Fruit fly (Drosophila melanogaster) whole organism, embryonic: ENCODE data around the gene Rbf2.

Experiments used
- BEAF-32 ChIP-seq: fragments of 200-800 bp; sonication (Bioruptor generic); optimal IDR thresholded peaks from 3 replicates; lab custom pipeline; 2017; ENCODE audit warnings: missing biosample characterization, missing genetic modification characterization, mild to moderate bottlenecking, moderate library complexity, missing genetic modification reagents
- CG10543 ChIP-seq: fragments of 200-800 bp; sonication (Bioruptor generic); optimal IDR thresholded peaks from 3 replicates; lab custom pipeline; 2017; ENCODE audit warnings: missing biosample characterization, mild to moderate bottlenecking, missing genetic modification characterization, moderate library complexity
- CG11093 ChIP-seq: fragments of 200-800 bp; sonication (Bioruptor generic); IDR thresholded peaks from 3 replicates; pipeline ENCODE4 v1.3.6; 2022; ENCODE audit warnings: missing biosample characterization, missing genetic modification characterization
- CG11696 ChIP-seq: fragments of 200-800 bp; sonication (Bioruptor generic); IDR thresholded peaks from 2 replicates; pipeline ENCODE4 v1.3.6; 2022; ENCODE audit warnings: missing biosample characterization, missing genetic modification characterization
- CG13894 ChIP-seq: fragments of 200-800 bp; sonication (Bioruptor generic); optimal IDR thresholded peaks from 3 replicates; lab custom pipeline; 2018; ENCODE audit warnings: missing biosample characterization, mild to moderate bottlenecking, missing genetic modification characterization, moderate library complexity
- CG30403 ChIP-seq: fragments of 200-800 bp; sonication (Bioruptor generic); optimal IDR thresholded peaks from 3 replicates; lab custom pipeline; 2016; ENCODE audit warnings: missing biosample characterization, missing genetic modification characterization
- CG4282 ChIP-seq: fragments of 200-800 bp; sonication (Bioruptor generic); optimal IDR thresholded peaks from 2 replicates; lab custom pipeline; 2016; ENCODE audit warnings: missing biosample characterization, missing genetic modification characterization
- CG4360 ChIP-seq: fragments of 200-800 bp; sonication (Bioruptor generic); IDR thresholded peaks from 2 replicates; pipeline ENCODE4 v1.3.6; 2022; ENCODE audit warnings: missing biosample characterization, missing genetic modification characterization
- CG7556 ChIP-seq: fragments of 200-800 bp; sonication (Bioruptor generic); optimal IDR thresholded peaks from 2 replicates; lab custom pipeline; 2017; ENCODE audit warnings: missing biosample characterization, mild to moderate bottlenecking, missing genetic modification characterization
- CG8281 ChIP-seq: fragments of 200-800 bp; sonication (Bioruptor generic); optimal IDR thresholded peaks from 2 replicates; lab custom pipeline; 2018; ENCODE audit warnings: missing biosample characterization, mild to moderate bottlenecking, missing genetic modification characterization, moderate library complexity
- CG9876 ChIP-seq: fragments of 200-800 bp; sonication (Bioruptor generic); optimal IDR thresholded peaks from 2 replicates; lab custom pipeline; 2016; ENCODE audit warnings: missing biosample characterization, missing genetic modification characterization
- CrebB ChIP-seq: fragments of 200-800 bp; sonication (Bioruptor generic); optimal IDR thresholded peaks from 3 replicates; lab custom pipeline; 2018; ENCODE audit warnings: missing biosample characterization, mild to moderate bottlenecking, missing genetic modification characterization
- Dip3 ChIP-seq: fragments of 200-800 bp; sonication (Bioruptor generic); optimal IDR thresholded peaks from 3 replicates; lab custom pipeline; 2016; ENCODE audit warnings: missing biosample characterization, missing genetic modification characterization
- Doc3 ChIP-seq: fragments of 200-800 bp; sonication (Bioruptor generic); IDR thresholded peaks from 3 replicates; pipeline ENCODE4 v1.3.6; 2022; ENCODE audit warnings: missing biosample characterization, missing genetic modification characterization; ENCODE audit not compliant: partially characterized antibody
- ERR ChIP-seq: fragments of 200-800 bp; sonication (Bioruptor generic); optimal IDR thresholded peaks from 2 replicates; lab custom pipeline; 2016; ENCODE audit warnings: missing biosample characterization, missing genetic modification characterization
- HLH4C ChIP-seq: fragments of 200-800 bp; sonication (Bioruptor generic); IDR thresholded peaks from 3 replicates; pipeline ENCODE4 v1.3.6; 2022; ENCODE audit warnings: missing biosample characterization, missing genetic modification characterization; ENCODE audit not compliant: partially characterized antibody
- HLH54F ChIP-seq: fragments of 200-800 bp; sonication (Bioruptor generic); optimal IDR thresholded peaks from 3 replicates; lab custom pipeline; 2016; ENCODE audit warnings: missing biosample characterization, missing genetic modification characterization
- Hmx ChIP-seq: fragments of 200-800 bp; sonication (Bioruptor generic); optimal IDR thresholded peaks from 2 replicates; lab custom pipeline; 2016; ENCODE audit warnings: missing biosample characterization, missing genetic modification characterization
- Kr ChIP-seq: fragments of 200-800 bp; sonication (Bioruptor generic); optimal IDR thresholded peaks from 2 replicates; lab custom pipeline; 2017; ENCODE audit warnings: missing biosample characterization, mild to moderate bottlenecking, missing genetic modification characterization
- Lpt ChIP-seq: fragments of >200 bp; optimal IDR thresholded peaks from 2 replicates; lab custom pipeline; 2018; ENCODE audit warnings: missing biosample characterization, missing genetic modification characterization
- Mad ChIP-seq: fragments of 200-800 bp; sonication (Bioruptor generic); optimal IDR thresholded peaks from 2 replicates; lab custom pipeline; 2016; ENCODE audit warnings: missing biosample characterization, missing genetic modification characterization
- NK7.1 ChIP-seq: fragments of 200-800 bp; sonication (Bioruptor generic); optimal IDR thresholded peaks from 3 replicates; lab custom pipeline; 2016; ENCODE audit warnings: missing biosample characterization, missing genetic modification characterization
- NfI ChIP-seq: fragments of 200-800 bp; sonication (Bioruptor generic); optimal IDR thresholded peaks from 3 replicates; lab custom pipeline; 2018; ENCODE audit warnings: missing biosample characterization, mild to moderate bottlenecking, missing genetic modification characterization, moderate library complexity
- Oli ChIP-seq: fragments of 200-800 bp; sonication (Bioruptor generic); optimal IDR thresholded peaks from 2 replicates; lab custom pipeline; 2018; ENCODE audit warnings: missing biosample characterization, mild to moderate bottlenecking, missing genetic modification characterization, moderate library complexity
- Rfx ChIP-seq: fragments of 200-800 bp; sonication (Bioruptor generic); IDR thresholded peaks from 2 replicates; pipeline ENCODE4 v1.3.6; 2022; ENCODE audit warnings: missing biosample characterization, missing genetic modification characterization
- ara ChIP-seq: fragments of 200-800 bp; sonication (Bioruptor generic); IDR thresholded peaks from 2 replicates; pipeline ENCODE4 v1.3.6; 2022; ENCODE audit warnings: missing biosample characterization, missing genetic modification characterization
- bsh ChIP-seq, 2 experiments: fragments of 200-800 bp; sonication (Bioruptor generic); optimal IDR thresholded peaks; 2 replicates each; lab custom pipeline; 2017 to 2018; ENCODE audit warnings: mild to moderate bottlenecking in 2 of 2, missing biosample characterization in 2 of 2, missing genetic modification characterization in 2 of 2, moderate library complexity in 1 of 2
- cato ChIP-seq: fragments of 200-800 bp; sonication (Bioruptor generic); optimal IDR thresholded peaks from 2 replicates; lab custom pipeline; 2016; ENCODE audit warnings: missing biosample characterization, missing genetic modification characterization, borderline replicate concordance
- caup ChIP-seq: fragments of 200-800 bp; sonication (Bioruptor generic); optimal IDR thresholded peaks from 3 replicates; lab custom pipeline; 2017; ENCODE audit warnings: missing biosample characterization, mild to moderate bottlenecking, missing genetic modification characterization, moderate library complexity; ENCODE audit not compliant: severe bottlenecking
- da ChIP-seq: fragments of 200-800 bp; sonication (Bioruptor generic); optimal IDR thresholded peaks from 2 replicates; lab custom pipeline; 2016; ENCODE audit warnings: missing biosample characterization, missing genetic modification characterization
- dmrt11E ChIP-seq: fragments of 200-800 bp; sonication (Bioruptor generic); optimal IDR thresholded peaks from 3 replicates; lab custom pipeline; 2018; ENCODE audit warnings: missing biosample characterization, mild to moderate bottlenecking, missing genetic modification characterization, moderate library complexity
- dysf ChIP-seq: fragments of 200-800 bp; sonication (Bioruptor generic); IDR thresholded peaks from 3 replicates; pipeline ENCODE4 v1.3.6; 2022; ENCODE audit warnings: missing biosample characterization, missing genetic modification characterization
- ems ChIP-seq: fragments of 200-800 bp; sonication (Bioruptor generic); optimal IDR thresholded peaks from 3 replicates; lab custom pipeline; 2016; ENCODE audit warnings: missing biosample characterization, missing genetic modification characterization
- ewg ChIP-seq: fragments of 200-800 bp; sonication (Bioruptor generic); optimal IDR thresholded peaks from 3 replicates; lab custom pipeline; 2017; ENCODE audit warnings: mild to moderate bottlenecking, missing biosample characterization, missing genetic modification reagents, missing genetic modification characterization
- ftz-f1 ChIP-seq: fragments of 200-800 bp; sonication (Bioruptor generic); optimal IDR thresholded peaks from 2 replicates; lab custom pipeline; 2016; ENCODE audit warnings: missing biosample characterization, missing genetic modification characterization
- gcm ChIP-seq: fragments of 200-800 bp; sonication (Bioruptor generic); optimal IDR thresholded peaks from 2 replicates; lab custom pipeline; 2019; ENCODE audit warnings: missing biosample characterization, mild to moderate bottlenecking, missing genetic modification characterization, moderate library complexity
- gfzf ChIP-seq: fragments of 200-800 bp; sonication (Bioruptor generic); optimal IDR thresholded peaks from 2 replicates; lab custom pipeline; 2016; ENCODE audit warnings: missing biosample characterization, mild to moderate bottlenecking, missing genetic modification characterization, moderate library complexity
- jumu ChIP-seq: fragments of 200-800 bp; sonication (Bioruptor generic); optimal IDR thresholded peaks from 3 replicates; lab custom pipeline; 2016; ENCODE audit warnings: missing biosample characterization, missing genetic modification characterization
- nau ChIP-seq: fragments of 200-800 bp; sonication (Bioruptor generic); optimal IDR thresholded peaks from 3 replicates; lab custom pipeline; 2017; ENCODE audit warnings: missing biosample characterization, mild to moderate bottlenecking, missing genetic modification characterization, missing genetic modification reagents
- nerfin-1 ChIP-seq: fragments of 200-800 bp; sonication (Bioruptor generic); optimal IDR thresholded peaks from 3 replicates; lab custom pipeline; 2019; ENCODE audit warnings: missing biosample characterization, mild to moderate bottlenecking, missing genetic modification characterization, moderate library complexity
- nerfin-2 ChIP-seq: fragments of 200-800 bp; sonication (Bioruptor generic); IDR thresholded peaks from 2 replicates; pipeline ENCODE4 v1.3.6; 2022; ENCODE audit warnings: missing biosample characterization, missing genetic modification characterization; ENCODE audit not compliant: partially characterized antibody
- pho ChIP-seq: fragments of 200-800 bp; sonication (Bioruptor generic); optimal IDR thresholded peaks from 2 replicates; lab custom pipeline; 2016; ENCODE audit warnings: missing biosample characterization, missing genetic modification characterization
- pzg ChIP-seq: fragments of 200-800 bp; sonication (Bioruptor generic); optimal IDR thresholded peaks from 3 replicates; lab custom pipeline; 2018; ENCODE audit warnings: missing biosample characterization, mild to moderate bottlenecking, missing genetic modification characterization, moderate library complexity
- schlank ChIP-seq: fragments of 200-800 bp; sonication (Bioruptor generic); optimal IDR thresholded peaks from 2 replicates; lab custom pipeline; 2018; ENCODE audit warnings: missing biosample characterization, mild to moderate bottlenecking, missing genetic modification characterization
- sima ChIP-seq: fragments of 200-800 bp; sonication (Bioruptor generic); optimal IDR thresholded peaks from 2 replicates; lab custom pipeline; 2016; ENCODE audit warnings: missing biosample characterization, missing genetic modification characterization
- stwl ChIP-seq: fragments of 200-800 bp; sonication (Bioruptor generic); optimal IDR thresholded peaks from 3 replicates; lab custom pipeline; 2018; ENCODE audit warnings: missing biosample characterization, mild to moderate bottlenecking, missing genetic modification characterization, moderate library complexity
- tap ChIP-seq: fragments of 200-800 bp; optimal IDR thresholded peaks from 3 replicates; lab custom pipeline; 2019; ENCODE audit warnings: missing biosample characterization, mild to moderate bottlenecking, missing genetic modification characterization, moderate library complexity
- tin ChIP-seq: fragments of 200-800 bp; sonication (Bioruptor generic); optimal IDR thresholded peaks from 3 replicates; lab custom pipeline; 2016; ENCODE audit warnings: missing biosample characterization, missing genetic modification characterization
- vnd ChIP-seq: fragments of 200-800 bp; sonication (Bioruptor generic); IDR thresholded peaks from 3 replicates; pipeline ENCODE4 v1.3.6; 2022; ENCODE audit warnings: missing biosample characterization, missing genetic modification characterization; ENCODE audit not compliant: partially characterized antibody
- wdn ChIP-seq: fragments of 200-800 bp; sonication (Bioruptor generic); IDR thresholded peaks from 2 replicates; pipeline ENCODE4 v1.3.6; 2022; ENCODE audit warnings: missing biosample characterization, missing genetic modification characterization
- z ChIP-seq: fragments of 200-800 bp; sonication (Bioruptor generic); IDR thresholded peaks from 3 replicates; pipeline ENCODE4 v1.3.6; 2022; ENCODE audit warnings: missing biosample characterization, missing genetic modification characterization

Gene Rbf2

dm6 chr3R:16005943-16006342 is 40.7 kb downstream of the Rbf2 start (continued):
- TF ChIP-seq NK7.1 (GFP tag; lab: Kevin White, UChicago) = no peak
- no peak for TF ChIP-seq Lpt (GFP tag; lab: Kevin White, UChicago)
- TF ChIP-seq bsh (GFP tag; optimal IDR thresholded peaks at IDR 0.05; lab: Kevin White, UChicago) = peak in 1 of 2 experiments; percentile 68
- peak; percentile 64 for TF ChIP-seq CrebB (tag; lab: Kevin White, UChicago)
- no peak for TF ChIP-seq Dip3 (GFP tag; lab: Kevin White, UChicago)
- no peak for TF ChIP-seq CG4360 (GFP tag; lab: Robert Waterston, UW)
- TF ChIP-seq Rfx (GFP tag; lab: Robert Waterston, UW) = no peak
- TF ChIP-seq pzg (GFP tag; lab: Kevin White, UChicago) = no peak
- no peak for TF ChIP-seq ERR (GFP tag; lab: Kevin White, UChicago)
- no peak for TF ChIP-seq wdn
- TF ChIP-seq CG9876 (GFP tag; lab: Kevin White, UChicago) = no peak
- TF ChIP-seq ara = no peak
- no peak for TF ChIP-seq HLH54F (GFP tag; lab: Kevin White, UChicago)
- TF ChIP-seq caup (GFP tag; lab: Kevin White, UChicago) = peak; percentile 29
- TF ChIP-seq Kr (GFP tag; lab: Kevin White, UChicago) = peak; percentile 13
- TF ChIP-seq BEAF-32 = no peak
- no peak for TF ChIP-seq stwl (tag; lab: Kevin White, UChicago)
- TF ChIP-seq CG11696 (GFP tag; lab: Robert Waterston, UW) = no peak
- no peak for TF ChIP-seq nerfin-2 (GFP tag; lab: Robert Waterston, UW)
- TF ChIP-seq Hmx = no peak
- TF ChIP-seq da (GFP tag; lab: Kevin White, UChicago) = no peak
- no peak for TF ChIP-seq vnd (GFP tag; lab: Robert Waterston, UW)
- no peak for TF ChIP-seq z (GFP tag; lab: Robert Waterston, UW)
- TF ChIP-seq ftz-f1 = no peak
- peak; percentile 44 for TF ChIP-seq schlank
- TF ChIP-seq NfI = peak; percentile 17
- TF ChIP-seq nau = peak; percentile 26
- TF ChIP-seq jumu (GFP tag; lab: Kevin White, UChicago) = no peak
- no peak for TF ChIP-seq Oli (tag; lab: Kevin White, UChicago)
- peak; percentile 33 for TF ChIP-seq gcm
- peak; percentile 70 for TF ChIP-seq nerfin-1
- TF ChIP-seq sima = no peak
- no peak for TF ChIP-seq ewg (GFP tag; lab: Kevin White, UChicago)
- no peak for TF ChIP-seq gfzf (GFP tag; lab: Kevin White, UChicago)
- peak; percentile 25 for TF ChIP-seq CG7556 (GFP tag; lab: Kevin White, UChicago)
- TF ChIP-seq cato (GFP tag; lab: Kevin White, UChicago) = no peak
- no peak for TF ChIP-seq tin
- no peak for TF ChIP-seq HLH4C
- peak; percentile 43 for TF ChIP-seq CG8281 (tag; lab: Kevin White, UChicago)
- TF ChIP-seq dysf = no peak
- TF ChIP-seq ems (GFP tag; lab: Kevin White, UChicago) = no peak
- peak; percentile 37 for TF ChIP-seq dmrt11E (tag; lab: Kevin White, UChicago)
- TF ChIP-seq CG10543 = peak; percentile 1
- TF ChIP-seq Doc3 (GFP tag; lab: Robert Waterston, UW) = no peak
- TF ChIP-seq CG4282 (GFP tag; lab: Kevin White, UChicago) = no peak
- TF ChIP-seq pho = no peak
- no peak for TF ChIP-seq Mad (GFP tag; lab: Kevin White, UChicago)
- TF ChIP-seq CG13894 (tag; lab: Kevin White, UChicago) = no peak
- TF ChIP-seq CG11093 (GFP tag; lab: Robert Waterston, UW) = no peak
- peak; percentile 53 for TF ChIP-seq tap (tag; lab: Kevin White, UChicago)
- TF ChIP-seq CG30403 = no peak
